4 fruit fly cellular contexts compared by ENCODE assay signal in the genomic region with DNA sequence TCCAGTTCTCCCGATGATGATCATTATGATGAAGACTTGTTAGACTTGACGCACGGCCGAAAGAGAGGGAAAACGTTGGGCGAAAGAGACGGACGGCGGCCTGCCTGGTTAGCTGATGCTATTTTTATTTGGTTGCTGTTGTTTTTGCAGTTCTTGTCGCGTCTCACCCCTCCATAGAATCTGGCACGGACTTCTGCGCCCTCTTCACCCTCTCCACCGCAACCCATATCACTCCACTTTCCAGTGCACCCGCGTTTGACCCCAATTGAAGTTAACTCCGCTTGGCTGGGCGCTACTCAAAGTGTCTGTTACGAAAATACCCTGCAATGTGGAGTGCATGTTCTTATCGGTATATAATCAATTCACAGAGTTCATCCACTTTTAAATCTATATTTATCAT.
TF ChIP-seq lines count a peak whose summit lies in the region.

No protein-coding gene starts in this region.

- TF ChIP-seq CTCF in whole organism, embryonic (GFP tag; optimal IDR thresholded peaks at IDR 0.05; lab: Kevin White, UChicago) = no peak

TF ChIP-seq in whole organism, embryonic, 481 proteins besides CTCF, POLR2A, EP300 and RAD21 (continues in another document):
- TF ChIP-seq CG13123 (GFP tag; optimal IDR thresholded peaks at IDR 0.05; lab: Kevin White, UChicago) = no peak
- no peak for TF ChIP-seq gfzf (GFP tag; optimal IDR thresholded peaks at IDR 0.05; lab: Kevin White, UChicago)
- TF ChIP-seq CG3995 (GFP tag; optimal IDR thresholded peaks at IDR 0.05; lab: Kevin White, UChicago) = no peak
- no peak for TF ChIP-seq Camta (GFP tag; optimal IDR thresholded peaks at IDR 0.05; lab: Kevin White, UChicago)
- TF ChIP-seq Drgx (GFP tag; IDR thresholded peaks at IDR 0.05; lab: Robert Waterston, UW) = no peak
- 0 out of 3 replicates have a peak, but pooled peaks have one; percentile 20 for TF ChIP-seq so (GFP tag; IDR thresholded peaks at IDR 0.05; lab: Robert Waterston, UW)
- peak; percentile 42 for TF ChIP-seq CG12769 (tag; optimal IDR thresholded peaks at IDR 0.05; lab: Kevin White, UChicago)
- TF ChIP-seq kay (GFP tag; optimal IDR thresholded peaks at IDR 0.05; lab: Kevin White, UChicago) = no peak
- TF ChIP-seq tna (GFP tag; IDR thresholded peaks at IDR 0.05; lab: Robert Waterston, UW; ENCODE audit: partially characterized antibody) = 0 out of 2 replicates have a peak, but pooled peaks have one; percentile 10
- peak; percentile 20 for TF ChIP-seq sug (tag; optimal IDR thresholded peaks at IDR 0.05; lab: Kevin White, UChicago)
- TF ChIP-seq grn (GFP tag; optimal IDR thresholded peaks at IDR 0.05; lab: Kevin White, UChicago) = no peak
- peak in 1 of 2 experiments; percentile 50 for TF ChIP-seq Hr78 (GFP tag; optimal IDR thresholded peaks at IDR 0.05; lab: Kevin White, UChicago)
- no peak for TF ChIP-seq CG6813 (GFP tag; optimal IDR thresholded peaks at IDR 0.05; lab: Kevin White, UChicago)
- no peak for TF ChIP-seq CG8290 (GFP tag; optimal IDR thresholded peaks at IDR 0.05; lab: Kevin White, UChicago)
- TF ChIP-seq CG8290 (tag; optimal IDR thresholded peaks at IDR 0.05; lab: Kevin White, UChicago) = peak in 1 of 2 experiments; percentile 2
- TF ChIP-seq Sox102F (GFP tag; optimal IDR thresholded peaks at IDR 0.05; lab: Kevin White, UChicago) = no peak
- peak; percentile 39 for TF ChIP-seq Med (GFP tag; lab: Kevin White, UChicago)
- no peak for TF ChIP-seq CG12236 (GFP tag; optimal IDR thresholded peaks at IDR 0.05; lab: Kevin White, UChicago)
- TF ChIP-seq chinmo (GFP tag; IDR thresholded peaks at IDR 0.05; lab: Robert Waterston, UW; ENCODE audit: partially characterized antibody) = 0 out of 4 replicates have a peak, but pooled peaks have one; percentile 0
- no peak for TF ChIP-seq sc (optimal IDR thresholded peaks at IDR 0.05; lab: Kevin White, UChicago)
- TF ChIP-seq sc (GFP tag; optimal IDR thresholded peaks at IDR 0.05; lab: Kevin White, UChicago) = no peak

TF ChIP-seq in whole organism, prepupa, 60 proteins besides CTCF, POLR2A, EP300 and RAD21:
- TF ChIP-seq vri (GFP tag; optimal IDR thresholded peaks at IDR 0.05; lab: Kevin White, UChicago) (no peak), spab (GFP tag; optimal IDR thresholded peaks at IDR 0.05; lab: Kevin White, UChicago) (no peak), lz (GFP tag; optimal IDR thresholded peaks at IDR 0.05; lab: Kevin White, UChicago) (no peak), Gug (GFP tag; IDR thresholded peaks at IDR 0.05; lab: Robert Waterston, UW) (no peak), pdm3 (GFP tag; optimal IDR thresholded peaks at IDR 0.05; lab: Kevin White, UChicago) (no peak), CG7368 (GFP tag; optimal IDR thresholded peaks at IDR 0.05; lab: Kevin White, UChicago) (no peak), cyc (GFP tag; optimal IDR thresholded peaks at IDR 0.05; lab: Kevin White, UChicago) (no peak), Eip78C (GFP tag; lab: Kevin White, UChicago) (peak; percentile 77), CG6163 (GFP tag; IDR thresholded peaks at IDR 0.05; lab: Robert Waterston, UW) (0 out of 3 replicates have a peak, but pooled peaks have one; percentile 39), ss (GFP tag; optimal IDR thresholded peaks at IDR 0.05; lab: Kevin White, UChicago) (no peak), Blimp-1 (GFP tag; optimal IDR thresholded peaks at IDR 0.05; lab: Kevin White, UChicago) (no peak), Lpt (GFP tag; optimal IDR thresholded peaks at IDR 0.05; lab: Kevin White, UChicago) (no peak), CG11762 (GFP tag; optimal IDR thresholded peaks at IDR 0.05; lab: Kevin White, UChicago; ENCODE audit: insufficient read depth) (no peak), OdsH (GFP tag; optimal IDR thresholded peaks at IDR 0.05; lab: Kevin White, UChicago) (no peak), CG1621 (tag; optimal IDR thresholded peaks at IDR 0.05; lab: Kevin White, UChicago) (no peak), CG8119 (GFP tag; IDR thresholded peaks at IDR 0.05; lab: Robert Waterston, UW) (no peak), fd85E (GFP tag; optimal IDR thresholded peaks at IDR 0.05; lab: Kevin White, UChicago) (no peak), Hr4 (GFP tag; optimal IDR thresholded peaks at IDR 0.05; lab: Kevin White, UChicago) (no peak), dac (GFP tag; optimal IDR thresholded peaks at IDR 0.05; lab: Kevin White, UChicago) (no peak), CG6276 (GFP tag; optimal IDR thresholded peaks at IDR 0.05; lab: Kevin White, UChicago) (no peak), CG10669 (GFP tag; optimal IDR thresholded peaks at IDR 0.05; lab: Kevin White, UChicago) (no peak), CG9139 (GFP tag; optimal IDR thresholded peaks at IDR 0.05; lab: Kevin White, UChicago) (no peak), svp (GFP tag; lab: Kevin White, UChicago) (peak; percentile 41), Met (GFP tag; optimal IDR thresholded peaks at IDR 0.05; lab: Kevin White, UChicago) (no peak)

TF ChIP-seq in whole organism, pupa, 21 proteins besides CTCF, POLR2A, EP300 and RAD21:
- peak; percentile 25; the same call in 1 of the 2 replicates for TF ChIP-seq CG32121 (GFP tag; IDR thresholded peaks at IDR 0.05; lab: Robert Waterston, UW)
- no peak for TF ChIP-seq CG10348 (GFP tag; IDR thresholded peaks at IDR 0.05; lab: Robert Waterston, UW)
- TF ChIP-seq fd96Ca (GFP tag; IDR thresholded peaks at IDR 0.05; lab: Robert Waterston, UW) = peak; percentile 22; the same call in 1 of the 3 replicates
- TF ChIP-seq CG15710 (tag; optimal IDR thresholded peaks at IDR 0.05; lab: Kevin White, UChicago) = no peak
- TF ChIP-seq EcR (GFP tag; optimal IDR thresholded peaks at IDR 0.05; lab: Kevin White, UChicago) = peak; percentile 52
- no peak for TF ChIP-seq CG13204 (GFP tag; optimal IDR thresholded peaks at IDR 0.05; lab: Kevin White, UChicago)
- peak; percentile 16; the same call in 1 of the 2 replicates for TF ChIP-seq Ets98B (GFP tag; IDR thresholded peaks at IDR 0.05; lab: Robert Waterston, UW)
- TF ChIP-seq CG4496 (GFP tag; IDR thresholded peaks at IDR 0.05; lab: Robert Waterston, UW) = 0 out of 3 replicates have a peak, but pooled peaks have one; percentile 39

TF ChIP-seq in whole organism, wandering third instar larva, 38 proteins besides CTCF, POLR2A, EP300 and RAD21:
- TF ChIP-seq GATAd (GFP tag; optimal IDR thresholded peaks at IDR 0.05; lab: Kevin White, UChicago) = no peak
- no peak for TF ChIP-seq CrebA (GFP tag; optimal IDR thresholded peaks at IDR 0.05; lab: Kevin White, UChicago; ENCODE audit: borderline replicate concordance)
- peak; percentile 28 for TF ChIP-seq Dfd (GFP tag; optimal IDR thresholded peaks at IDR 0.05; lab: Kevin White, UChicago)
- TF ChIP-seq N (GFP tag; optimal IDR thresholded peaks at IDR 0.05; lab: Kevin White, UChicago) = no peak
- TF ChIP-seq h (GFP tag; optimal IDR thresholded peaks at IDR 0.05; lab: Kevin White, UChicago) = no peak
- TF ChIP-seq Sp1 (GFP tag; optimal IDR thresholded peaks at IDR 0.05; lab: Kevin White, UChicago) = no peak
- no peak for TF ChIP-seq jim (GFP tag; optimal IDR thresholded peaks at IDR 0.05; lab: Kevin White, UChicago)
- no peak for TF ChIP-seq fru (GFP tag; optimal IDR thresholded peaks at IDR 0.05; lab: Kevin White, UChicago)
- no peak for TF ChIP-seq CG32264 (GFP tag; optimal IDR thresholded peaks at IDR 0.05; lab: Kevin White, UChicago)
